Fruit fly (Drosophila melanogaster) whole organism, pupa: ENCODE measurements around the gene Gr64a.

ENCODE experiments used
- CG10348 ChIP-seq: fragments of 200-800 bp; sonication (Bioruptor generic); IDR thresholded peaks from 2 replicates; pipeline ENCODE4 v1.3.6; 2022; ENCODE audit warnings: missing biosample characterization, missing genetic modification characterization
- CG12605 ChIP-seq: fragments of 200-800 bp; sonication (Bioruptor generic); IDR thresholded peaks from 2 replicates; pipeline ENCODE4 v1.3.6; 2022; ENCODE audit warnings: missing biosample characterization, missing genetic modification characterization
- CG13204 ChIP-seq: fragments of 200-800 bp; sonication (Bioruptor generic); optimal IDR thresholded peaks from 2 replicates; lab custom pipeline; 2018; ENCODE audit warnings: missing biosample characterization, mild to moderate bottlenecking, missing genetic modification characterization, moderate library complexity
- CG14655 ChIP-seq: fragments of 200-800 bp; sonication (Bioruptor generic); optimal IDR thresholded peaks from 3 replicates; lab custom pipeline; 2017; ENCODE audit warnings: mild to moderate bottlenecking, missing biosample characterization, missing genetic modification reagents, missing genetic modification characterization
- CG15710 ChIP-seq: fragments of 200-800 bp; sonication (Bioruptor generic); optimal IDR thresholded peaks from 2 replicates; lab custom pipeline; 2018; ENCODE audit warnings: missing biosample characterization, mild to moderate bottlenecking, missing genetic modification characterization, moderate library complexity
- CG17806 ChIP-seq: fragments of 200-800 bp; sonication (Bioruptor generic); optimal IDR thresholded peaks from 2 replicates; lab custom pipeline; 2018; ENCODE audit warnings: missing biosample characterization, mild to moderate bottlenecking, missing genetic modification characterization, moderate library complexity
- CG32121 ChIP-seq: fragments of 200-800 bp; sonication (Bioruptor generic); IDR thresholded peaks from 2 replicates; pipeline ENCODE4 v1.3.6; 2022; ENCODE audit warnings: missing biosample characterization, missing genetic modification characterization
- CG34367 ChIP-seq: fragments of 200-800 bp; sonication (Bioruptor generic); optimal IDR thresholded peaks from 2 replicates; lab custom pipeline; 2018; ENCODE audit warnings: missing biosample characterization, mild to moderate bottlenecking, missing genetic modification characterization
- CG4496 ChIP-seq: fragments of 200-800 bp; sonication (Bioruptor generic); IDR thresholded peaks from 3 replicates; pipeline ENCODE4 v1.3.6; 2022; ENCODE audit warnings: missing biosample characterization, missing genetic modification characterization
- CG8159 ChIP-seq: fragments of 200-800 bp; sonication (Bioruptor generic); optimal IDR thresholded peaks from 3 replicates; lab custom pipeline; 2018; ENCODE audit warnings: missing biosample characterization, mild to moderate bottlenecking, missing genetic modification characterization, moderate library complexity
- CG8301 ChIP-seq: fragments of 200-800 bp; sonication (Bioruptor generic); optimal IDR thresholded peaks from 2 replicates; lab custom pipeline; 2018; ENCODE audit warnings: missing biosample characterization, mild to moderate bottlenecking, missing genetic modification characterization
- CG9948 ChIP-seq: fragments of 200-800 bp; sonication (Bioruptor generic); optimal IDR thresholded peaks from 2 replicates; lab custom pipeline; 2018; ENCODE audit warnings: missing biosample characterization, mild to moderate bottlenecking, missing genetic modification characterization, moderate library complexity
- D1 ChIP-seq: fragments of 200-800 bp; sonication (Bioruptor generic); optimal IDR thresholded peaks from 2 replicates; lab custom pipeline; 2018; ENCODE audit warnings: missing biosample characterization, mild to moderate bottlenecking, missing genetic modification characterization, moderate library complexity
- EcR ChIP-seq: fragments of 200-800 bp; sonication (Bioruptor generic); optimal IDR thresholded peaks from 3 replicates; lab custom pipeline; 2019; ENCODE audit warnings: missing biosample characterization, missing genetic modification characterization, mild to moderate bottlenecking, moderate library complexity, missing genetic modification reagents
- Ets98B ChIP-seq: fragments of 200-800 bp; sonication (Bioruptor generic); IDR thresholded peaks from 2 replicates; pipeline ENCODE4 v1.3.6; 2022; ENCODE audit warnings: missing biosample characterization, missing genetic modification characterization
- Pif1A ChIP-seq: fragments of 200-800 bp; sonication (Bioruptor generic); optimal IDR thresholded peaks from 3 replicates; lab custom pipeline; 2016; ENCODE audit warnings: missing biosample characterization, missing genetic modification characterization
- Pif1B ChIP-seq: fragments of 200-800 bp; sonication (Bioruptor generic); optimal IDR thresholded peaks from 3 replicates; lab custom pipeline; 2016; ENCODE audit warnings: missing biosample characterization, missing genetic modification characterization
- Snoo ChIP-seq: fragments of 200-800 bp; sonication (Bioruptor generic); optimal IDR thresholded peaks from 3 replicates; lab custom pipeline; 2017; ENCODE audit warnings: missing biosample characterization, mild to moderate bottlenecking, missing genetic modification characterization, inconsistent platforms
- fd96Ca ChIP-seq: fragments of 200-800 bp; sonication (Bioruptor generic); IDR thresholded peaks from 3 replicates; pipeline ENCODE4 v1.3.6; 2022; ENCODE audit warnings: missing biosample characterization, missing genetic modification characterization
- gl ChIP-seq: fragments of 200-800 bp; sonication (Bioruptor generic); optimal IDR thresholded peaks from 2 replicates; lab custom pipeline; 2018; ENCODE audit warnings: missing biosample characterization, mild to moderate bottlenecking, missing genetic modification characterization
- rn ChIP-seq: fragments of 200-800 bp; sonication (Bioruptor generic); IDR thresholded peaks from 2 replicates; pipeline ENCODE4 v1.3.6; 2022; ENCODE audit warnings: missing biosample characterization, missing genetic modification characterization

Gene Gr64a

DNA sequence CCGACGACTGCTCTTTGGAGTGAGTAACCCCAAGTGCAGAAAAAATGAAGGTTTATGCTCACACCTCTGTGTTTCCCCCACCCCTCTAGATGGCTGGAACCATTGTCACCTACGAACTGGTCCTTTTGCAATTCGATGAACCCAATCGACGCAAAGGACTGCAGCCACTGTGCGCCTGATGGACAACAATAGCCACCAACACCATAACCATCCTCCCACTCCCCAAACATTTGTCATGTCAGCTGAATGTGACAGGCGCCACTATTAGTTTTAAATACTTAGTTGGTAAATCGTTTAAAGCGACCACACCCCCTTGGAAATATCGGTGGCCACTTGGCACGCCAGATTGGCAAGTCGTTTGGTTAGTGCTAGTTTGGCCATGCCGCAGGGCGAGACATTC lies 1.7 kb downstream of the Gr64a start, which contains the start of the genes Gr64b and Gr64c:
Gr64b (plus strand) TSS at position 301 of the 400 bp plus-strand sequence.
Gr64c (plus strand) TSS at position 301 of the 400 bp plus-strand sequence.
- no peak for TF ChIP-seq gl (tag; lab: Kevin White, UChicago)
- no peak for TF ChIP-seq CG32121 (GFP tag; lab: Robert Waterston, UW)
- no peak for TF ChIP-seq CG8301 (tag; lab: Kevin White, UChicago)
- TF ChIP-seq EcR (GFP tag; lab: Kevin White, UChicago) = no peak
- TF ChIP-seq Pif1B (GFP tag; lab: Kevin White, UChicago) = no peak
- TF ChIP-seq CG13204 = no peak
- no peak for TF ChIP-seq CG10348 (GFP tag; lab: Robert Waterston, UW)
- no peak for TF ChIP-seq CG14655 (GFP tag; lab: Kevin White, UChicago)
- no peak for TF ChIP-seq D1 (tag; lab: Kevin White, UChicago)
- no peak for TF ChIP-seq CG34367 (tag; lab: Kevin White, UChicago)
- no peak for TF ChIP-seq Pif1A (GFP tag; lab: Kevin White, UChicago)
- TF ChIP-seq CG9948 (tag; lab: Kevin White, UChicago) = no peak
- no peak for TF ChIP-seq fd96Ca
- no peak for TF ChIP-seq Ets98B (GFP tag; lab: Robert Waterston, UW)
- TF ChIP-seq rn (GFP tag; lab: Robert Waterston, UW) = no peak
- TF ChIP-seq CG8159 (tag; lab: Kevin White, UChicago) = no peak
- no peak for TF ChIP-seq CG4496 (GFP tag; lab: Robert Waterston, UW)

- TF ChIP-seq fd96Ca (no peak), CG34367 (tag; lab: Kevin White, UChicago) (no peak), CG15710 (tag; lab: Kevin White, UChicago) (no peak), Pif1B (GFP tag; lab: Kevin White, UChicago) (no peak), CG14655 (GFP tag; lab: Kevin White, UChicago) (no peak), CG10348 (GFP tag; lab: Robert Waterston, UW) (no peak), Snoo (tag; lab: Kevin White, UChicago) (no peak), gl (tag; lab: Kevin White, UChicago) (no peak)
Observed at dm6 chr3L:4031762-4032161, 5.2 kb downstream of the Gr64a start, which contains the start of the genes Gr64d and Gr64e. Gene Gr64d (plus strand): TSS chr3L:4032062. Gene Gr64e (plus strand): TSS chr3L:4032141.

DNA sequence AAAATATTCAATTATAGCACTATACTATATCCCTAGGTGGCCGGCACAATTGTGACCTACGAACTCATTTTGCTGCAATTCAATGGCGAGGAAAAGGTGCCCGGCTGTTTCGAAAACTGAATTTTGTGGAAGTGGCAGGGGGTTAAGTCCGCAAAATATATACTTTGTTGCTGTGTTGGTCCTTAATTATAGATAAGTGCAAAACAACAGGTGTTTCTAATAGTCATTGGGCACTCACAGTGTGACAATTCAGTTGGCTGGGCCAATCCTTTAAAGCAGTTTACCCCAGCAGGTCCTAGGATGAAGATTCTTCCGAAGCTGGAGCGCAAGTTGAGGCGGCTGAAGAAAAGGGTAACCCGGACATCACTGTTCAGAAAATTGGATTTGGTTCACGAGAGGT lies 8.9 kb downstream of the Gr64a start, which contains the start of gene Gr64f:
Gr64f (plus strand) TSS at position 301 of the 400 bp plus-strand sequence.
- no peak for TF ChIP-seq fd96Ca
- no peak for TF ChIP-seq CG34367 (tag; lab: Kevin White, UChicago)
- no peak for TF ChIP-seq EcR (GFP tag; lab: Kevin White, UChicago)
- no peak for TF ChIP-seq Snoo (tag; lab: Kevin White, UChicago)
- no peak for TF ChIP-seq CG12605 (GFP tag; lab: Robert Waterston, UW)
- no peak for TF ChIP-seq CG9948 (tag; lab: Kevin White, UChicago)
- no peak for TF ChIP-seq D1 (tag; lab: Kevin White, UChicago)

DNA sequence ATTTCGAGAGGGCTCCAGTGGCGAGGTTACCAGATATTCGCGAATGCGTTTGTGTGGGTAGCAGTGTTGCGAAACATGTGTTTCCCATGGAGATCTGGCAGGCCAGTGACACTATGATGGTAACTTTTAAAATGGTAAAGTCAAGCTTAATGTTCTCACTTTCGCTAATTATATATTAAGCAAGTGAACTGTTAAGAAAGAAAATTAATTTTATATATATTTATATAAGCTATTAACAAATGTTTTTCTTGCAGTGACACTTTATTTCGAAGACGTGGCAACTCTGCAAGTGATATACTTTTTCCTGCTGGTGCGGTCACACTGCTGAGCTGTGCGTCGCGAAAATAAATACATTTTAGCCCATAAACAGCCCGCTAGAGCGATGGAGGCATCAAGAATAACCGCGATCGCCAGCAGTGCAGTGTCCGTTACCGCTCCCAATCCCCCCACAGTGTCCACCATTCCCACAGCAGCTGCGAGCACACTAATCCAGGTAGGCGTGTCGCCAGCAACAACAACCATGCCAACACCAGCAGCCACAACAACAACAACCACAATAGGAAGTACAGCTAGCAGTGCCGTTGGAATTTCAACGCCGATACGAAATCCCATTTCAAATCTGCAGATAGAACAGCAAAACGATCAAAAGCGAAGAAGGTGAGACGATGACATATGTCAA lies 13.8 kb downstream of the Gr64a start, which contains the start of the genes CG11593 and Rcd5:
CG11593 (minus strand) TSS at position 236 of the 679 bp plus-strand sequence.
Rcd5 (plus strand) TSS at position 283 of the 679 bp plus-strand sequence.
- TF ChIP-seq gl (tag; lab: Kevin White, UChicago) (no peak), CG4496 (GFP tag; lab: Robert Waterston, UW) (peak; percentile 75), CG10348 (GFP tag; lab: Robert Waterston, UW) (no peak), CG17806 (tag; lab: Kevin White, UChicago) (no peak), Snoo (tag; lab: Kevin White, UChicago) (no peak), CG15710 (tag; lab: Kevin White, UChicago) (no peak), Pif1A (GFP tag; lab: Kevin White, UChicago) (no peak), CG34367 (tag; lab: Kevin White, UChicago) (peak; percentile 8), fd96Ca (peak; percentile 77), CG13204 (no peak), CG8301 (tag; lab: Kevin White, UChicago) (no peak), Pif1B (GFP tag; lab: Kevin White, UChicago) (no peak), D1 (tag; lab: Kevin White, UChicago) (no peak), rn (GFP tag; lab: Robert Waterston, UW) (peak; percentile 70), CG12605 (GFP tag; lab: Robert Waterston, UW) (no peak), CG32121 (GFP tag; lab: Robert Waterston, UW) (peak; percentile 62), Ets98B (GFP tag; lab: Robert Waterston, UW) (no peak; the same call in 1 of the 2 replicates)

DNA sequence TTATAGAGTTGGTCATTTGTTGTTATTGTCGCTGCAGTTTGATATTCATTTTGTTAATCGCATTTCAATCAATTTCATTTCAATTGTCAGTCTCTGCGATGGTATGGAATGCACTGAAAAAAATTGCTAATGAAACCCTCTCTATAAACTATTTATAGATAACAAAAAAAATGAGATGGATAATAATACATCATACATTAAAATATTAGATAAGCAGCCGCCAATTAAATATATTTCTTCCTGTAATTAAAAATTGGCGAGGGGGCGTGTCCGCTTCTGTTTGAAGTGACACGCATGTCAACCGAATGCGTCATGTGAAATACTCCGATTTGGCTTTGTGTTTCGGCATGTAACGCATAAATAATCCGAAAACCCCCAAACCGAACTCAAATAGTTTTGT lies 17.9 kb downstream of the Gr64a start:
- TF ChIP-seq CG8301 (tag; lab: Kevin White, UChicago) (no peak), Pif1B (GFP tag; lab: Kevin White, UChicago) (no peak), fd96Ca (no peak), CG10348 (GFP tag; lab: Robert Waterston, UW) (no peak), Pif1A (GFP tag; lab: Kevin White, UChicago) (no peak), gl (tag; lab: Kevin White, UChicago) (no peak), rn (GFP tag; lab: Robert Waterston, UW) (no peak), Ets98B (GFP tag; lab: Robert Waterston, UW) (no peak), CG15710 (tag; lab: Kevin White, UChicago) (no peak), EcR (GFP tag; lab: Kevin White, UChicago) (no peak), CG17806 (tag; lab: Kevin White, UChicago) (no peak), CG9948 (tag; lab: Kevin White, UChicago) (no peak), CG32121 (GFP tag; lab: Robert Waterston, UW) (no peak), CG8159 (tag; lab: Kevin White, UChicago) (no peak), CG4496 (GFP tag; lab: Robert Waterston, UW) (no peak), D1 (tag; lab: Kevin White, UChicago) (no peak)
